Worm (Caenorhabditis elegans) whole organism, L3 larva: ENCODE measurements around the gene ZK795.3.

Experiments used
- R02D3.7 ChIP-seq: fragments of 150-350 bp; optimal IDR thresholded peaks from 2 replicates; lab custom pipeline; 2014; ENCODE audit warnings: missing biosample characterization, missing genetic modification characterization
- ama-1 ChIP-seq: fragments of 150-350 bp; optimal IDR thresholded peaks from 2 replicates; lab custom pipeline; 2018
- elt-3 ChIP-seq, 3 experiments: fragments of 150-350 bp in 1 of 3; sonication (generic microtip) in 2 of 3; optimal IDR thresholded peaks; 2 replicates in 2 of 3; 4 replicates in 1 of 3; lab custom pipeline; 2014 to 2017; ENCODE audit warnings: missing biosample characterization in 3 of 3, missing genetic modification characterization in 3 of 3
- fkh-10 ChIP-seq: sonication (generic microtip); optimal IDR thresholded peaks from 2 replicates; lab custom pipeline; 2017; ENCODE audit warnings: missing biosample characterization, missing genetic modification reagents, missing genetic modification characterization
- fkh-2 ChIP-seq: fragments of 150-350 bp; optimal IDR thresholded peaks from 2 replicates; lab custom pipeline; 2014; ENCODE audit warnings: missing biosample characterization, missing genetic modification reagents, missing genetic modification characterization
- lin-39 ChIP-seq: fragments of 150-350 bp; optimal IDR thresholded peaks from 2 replicates; lab custom pipeline; 2018; ENCODE audit warnings: missing biosample characterization, missing genetic modification reagents, missing genetic modification characterization
- mdl-1 ChIP-seq: fragments of 150-350 bp; optimal IDR thresholded peaks from 2 replicates; lab custom pipeline; 2014; ENCODE audit warnings: missing biosample characterization, missing genetic modification characterization
- nhr-237 ChIP-seq: fragments of 150-350 bp; optimal IDR thresholded peaks from 2 replicates; lab custom pipeline; 2014; ENCODE audit warnings: missing biosample characterization, missing genetic modification characterization
- nhr-25 ChIP-seq: sonication (generic microtip); optimal IDR thresholded peaks from 2 replicates; lab custom pipeline; 2017; ENCODE audit warnings: missing biosample characterization, missing genetic modification characterization
- nhr-28 ChIP-seq: fragments of 150-350 bp; optimal IDR thresholded peaks from 2 replicates; lab custom pipeline; 2014; ENCODE audit warnings: missing biosample characterization, missing genetic modification characterization
- nhr-43 ChIP-seq: sonication (generic microtip); optimal IDR thresholded peaks from 2 replicates; lab custom pipeline; 2016; ENCODE audit warnings: mild to moderate bottlenecking, missing genetic modification characterization, missing compliant biosample characterization; ENCODE audit not compliant: poor library complexity, severe bottlenecking
- skn-1 ChIP-seq: fragments of 150-350 bp; optimal IDR thresholded peaks from 2 replicates; lab custom pipeline; 2014; ENCODE audit warnings: missing biosample characterization, missing genetic modification characterization
- snpc-4 ChIP-seq: fragments of 150-350 bp; optimal IDR thresholded peaks from 2 replicates; lab custom pipeline; 2014; ENCODE audit warnings: missing biosample characterization, missing genetic modification characterization
- zag-1 ChIP-seq: fragments of 150-350 bp; optimal IDR thresholded peaks from 2 replicates; lab custom pipeline; 2014; ENCODE audit warnings: missing biosample characterization, missing genetic modification characterization

DNA sequence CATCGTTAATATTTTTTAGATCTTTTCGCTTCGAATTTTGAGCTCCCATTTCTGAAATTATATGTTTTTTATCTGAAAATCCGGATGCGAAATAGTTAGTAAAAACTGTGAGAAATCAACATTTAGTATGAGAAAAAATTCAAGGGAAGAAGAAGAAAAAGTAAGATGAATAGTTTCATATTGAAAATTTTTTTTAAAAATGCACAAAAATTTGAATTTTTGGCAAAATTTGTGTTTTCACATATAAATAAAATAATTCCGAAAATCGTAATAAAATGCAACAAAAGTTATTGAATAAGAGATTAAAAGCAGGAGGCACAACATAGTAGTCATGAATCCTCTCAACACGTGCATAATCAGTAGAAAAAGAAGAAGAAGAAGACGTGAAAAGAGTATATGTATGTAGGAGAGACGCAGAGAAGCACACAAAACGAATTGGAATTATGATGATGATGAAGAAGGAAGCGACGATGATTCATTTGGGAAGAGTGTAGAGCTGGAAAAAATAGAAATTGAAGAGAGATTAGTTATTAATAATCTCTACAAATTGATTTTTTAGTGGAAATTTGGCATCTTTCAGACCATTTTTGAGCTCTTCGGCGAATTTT lies 6.9 kb downstream of the ZK795.3 start, which contains the start of gene eak-7:
- TF ChIP-seq skn-1 (tag; lab: Kevin White, UChicago) (no peak), nhr-43 (tag; lab: Kevin White, UChicago) (no peak), mdl-1 (no peak), fkh-2 (no peak), nhr-237 (tag; lab: Kevin White, UChicago) (no peak), ama-1 (no peak), fkh-10 (GFP tag; lab: Kevin White, UChicago) (no peak), nhr-25 (no peak), snpc-4 (tag; lab: Kevin White, UChicago) (no peak), lin-39 (tag; lab: Kevin White, UChicago) (no peak), zag-1 (no peak), nhr-28 (tag; lab: Kevin White, UChicago) (no peak), R02D3.7 (no peak), elt-3 (tag; optimal IDR thresholded peaks at IDR 0.05; lab: Kevin White, UChicago) (no peak)
